Fruit fly (Drosophila melanogaster) whole organism, embryonic: ENCODE measurements around the gene CG5853.

Experiments used
- Atf-2 ChIP-seq: fragments of 200-800 bp; sonication (Bioruptor generic); optimal IDR thresholded peaks from 2 replicates; lab custom pipeline; 2016; ENCODE audit warnings: missing biosample characterization, missing genetic modification characterization
- B-H1 ChIP-seq: fragments of 200-800 bp; sonication (Bioruptor generic); IDR thresholded peaks from 3 replicates; pipeline ENCODE4 v1.3.6; 2022; ENCODE audit warnings: missing biosample characterization, missing genetic modification characterization
- CG10431 ChIP-seq: fragments of 200-800 bp; sonication (Bioruptor generic); optimal IDR thresholded peaks from 3 replicates; lab custom pipeline; 2018; ENCODE audit warnings: missing biosample characterization, mild to moderate bottlenecking, missing genetic modification characterization
- CG11398 ChIP-seq: fragments of 200-800 bp; sonication (Bioruptor generic); optimal IDR thresholded peaks from 2 replicates; lab custom pipeline; 2016; ENCODE audit warnings: missing biosample characterization, missing genetic modification characterization
- CG13287 ChIP-seq: fragments of 200-800 bp; sonication (Bioruptor generic); IDR thresholded peaks from 2 replicates; pipeline ENCODE4 v1.3.6; 2022; ENCODE audit warnings: missing biosample characterization, missing genetic modification characterization; ENCODE audit not compliant: partially characterized antibody
- CG13424 ChIP-seq: fragments of 200-800 bp; sonication (Bioruptor generic); optimal IDR thresholded peaks from 2 replicates; lab custom pipeline; 2019; ENCODE audit warnings: missing biosample characterization, mild to moderate bottlenecking, missing genetic modification characterization, moderate library complexity
- CG15479 ChIP-seq: fragments of 200-800 bp; sonication (Bioruptor generic); optimal IDR thresholded peaks from 3 replicates; lab custom pipeline; 2019; ENCODE audit warnings: missing biosample characterization, mild to moderate bottlenecking, missing genetic modification characterization, moderate library complexity
- CG17912 ChIP-seq: fragments of 200-800 bp; sonication (Bioruptor generic); optimal IDR thresholded peaks from 2 replicates; lab custom pipeline; 2018; ENCODE audit warnings: missing biosample characterization, mild to moderate bottlenecking, missing genetic modification characterization
- CG1792 ChIP-seq: fragments of 200-800 bp; sonication (Bioruptor generic); optimal IDR thresholded peaks from 2 replicates; lab custom pipeline; 2016; ENCODE audit warnings: missing biosample characterization, missing genetic modification characterization
- CG18619 ChIP-seq: fragments of 200-800 bp; sonication (Bioruptor generic); optimal IDR thresholded peaks from 3 replicates; lab custom pipeline; 2017; ENCODE audit warnings: missing biosample characterization, mild to moderate bottlenecking, missing genetic modification characterization
- CG18764 ChIP-seq: fragments of 200-800 bp; sonication (Bioruptor generic); optimal IDR thresholded peaks from 3 replicates; lab custom pipeline; 2016; ENCODE audit warnings: missing biosample characterization, missing genetic modification characterization
- CG2199 ChIP-seq: fragments of 200-800 bp; sonication (Bioruptor generic); IDR thresholded peaks from 3 replicates; pipeline ENCODE4 v1.3.6; 2022; ENCODE audit warnings: missing biosample characterization, missing genetic modification characterization
- CG2202 ChIP-seq: fragments of 200-800 bp; sonication (Bioruptor generic); optimal IDR thresholded peaks from 2 replicates; lab custom pipeline; 2018; ENCODE audit warnings: missing biosample characterization, mild to moderate bottlenecking, missing genetic modification characterization
- CG31365 ChIP-seq: fragments of 200-800 bp; sonication (Bioruptor generic); optimal IDR thresholded peaks from 2 replicates; lab custom pipeline; 2018; ENCODE audit warnings: missing biosample characterization, mild to moderate bottlenecking, missing genetic modification characterization
- CG4360 ChIP-seq: fragments of 200-800 bp; sonication (Bioruptor generic); IDR thresholded peaks from 2 replicates; pipeline ENCODE4 v1.3.6; 2022; ENCODE audit warnings: missing biosample characterization, missing genetic modification characterization
- CG6254 ChIP-seq: fragments of 200-800 bp; sonication (Bioruptor generic); optimal IDR thresholded peaks from 3 replicates; lab custom pipeline; 2017; ENCODE audit warnings: mild to moderate bottlenecking, missing biosample characterization, missing genetic modification reagents, missing genetic modification characterization
- D ChIP-seq, 2 experiments: fragments of 200-800 bp in 1 of 2; fragments of >200 bp in 1 of 2; sonication (Bioruptor generic) in 1 of 2; optimal IDR thresholded peaks; 2 replicates in 1 of 2; 3 replicates in 1 of 2; lab custom pipeline; 2017; ENCODE audit warnings: mild to moderate bottlenecking in 1 of 2, missing biosample characterization in 1 of 2, missing genetic modification characterization in 1 of 2, missing genetic modification reagents in 1 of 2
- Ets97D ChIP-seq: fragments of 200-800 bp; sonication (Bioruptor generic); optimal IDR thresholded peaks from 3 replicates; lab custom pipeline; 2016; ENCODE audit warnings: missing biosample characterization, missing genetic modification characterization
- Hr39 ChIP-seq: fragments of >200 bp; optimal IDR thresholded peaks from 2 replicates; lab custom pipeline; 2017
- Max ChIP-seq: fragments of 200-800 bp; sonication (Bioruptor generic); optimal IDR thresholded peaks from 2 replicates; lab custom pipeline; 2016; ENCODE audit warnings: missing biosample characterization, mild to moderate bottlenecking, missing genetic modification characterization
- PHDP ChIP-seq: fragments of 200-800 bp; sonication (Bioruptor generic); optimal IDR thresholded peaks from 3 replicates; lab custom pipeline; 2018; ENCODE audit warnings: missing biosample characterization, mild to moderate bottlenecking, missing genetic modification characterization, moderate library complexity
- ac ChIP-seq: fragments of 200-800 bp; sonication (Bioruptor generic); optimal IDR thresholded peaks from 3 replicates; lab custom pipeline; 2017; ENCODE audit warnings: missing biosample characterization, mild to moderate bottlenecking, missing genetic modification characterization
- al ChIP-seq: fragments of 200-800 bp; sonication (Bioruptor generic); IDR thresholded peaks from 2 replicates; pipeline ENCODE4 v1.3.6; 2022; ENCODE audit warnings: missing biosample characterization, missing genetic modification characterization
- aop ChIP-seq: fragments of 200-800 bp; sonication (Bioruptor generic); IDR thresholded peaks from 2 replicates; pipeline ENCODE4 v1.3.6; 2022; ENCODE audit warnings: missing biosample characterization, missing genetic modification characterization
- cas ChIP-seq: fragments of 200-800 bp; sonication (Bioruptor generic); IDR thresholded peaks from 2 replicates; pipeline ENCODE4 v1.3.6; 2022; ENCODE audit warnings: missing biosample characterization, missing genetic modification characterization
- cato ChIP-seq: fragments of 200-800 bp; sonication (Bioruptor generic); optimal IDR thresholded peaks from 2 replicates; lab custom pipeline; 2016; ENCODE audit warnings: missing biosample characterization, missing genetic modification characterization, borderline replicate concordance
- cg ChIP-seq: fragments of 200-800 bp; sonication (Bioruptor generic); optimal IDR thresholded peaks from 3 replicates; lab custom pipeline; 2019; ENCODE audit warnings: missing biosample characterization, mild to moderate bottlenecking, missing genetic modification characterization, moderate library complexity
- crol ChIP-seq: fragments of 200-800 bp; sonication (Bioruptor generic); IDR thresholded peaks from 2 replicates; pipeline ENCODE4 v1.3.6; 2022; ENCODE audit warnings: missing biosample characterization, missing genetic modification characterization
- danr ChIP-seq: fragments of 200-800 bp; sonication (Bioruptor generic); IDR thresholded peaks from 2 replicates; pipeline ENCODE4 v1.3.6; 2022; ENCODE audit warnings: missing biosample characterization, missing genetic modification characterization
- emc ChIP-seq: fragments of 200-800 bp; sonication (Bioruptor generic); optimal IDR thresholded peaks from 2 replicates; lab custom pipeline; 2016; ENCODE audit warnings: missing biosample characterization, missing genetic modification characterization
- fru ChIP-seq: fragments of >200 bp; optimal IDR thresholded peaks from 2 replicates; lab custom pipeline; 2017
- klu ChIP-seq: fragments of 200-800 bp; sonication (Bioruptor generic); IDR thresholded peaks from 2 replicates; pipeline ENCODE4 v1.3.6; 2022; ENCODE audit warnings: missing biosample characterization, missing genetic modification characterization
- kni ChIP-seq: fragments of 200-800 bp; sonication (Bioruptor generic); optimal IDR thresholded peaks from 3 replicates; lab custom pipeline; 2017; ENCODE audit warnings: mild to moderate bottlenecking, missing biosample characterization, missing genetic modification reagents, missing genetic modification characterization
- mirr ChIP-seq: fragments of 200-800 bp; sonication (Bioruptor generic); optimal IDR thresholded peaks from 3 replicates; lab custom pipeline; 2018; ENCODE audit warnings: missing biosample characterization, mild to moderate bottlenecking, missing genetic modification characterization
- oc ChIP-seq: fragments of 200-800 bp; sonication (Bioruptor generic); optimal IDR thresholded peaks from 2 replicates; lab custom pipeline; 2018; ENCODE audit warnings: missing biosample characterization, mild to moderate bottlenecking, missing genetic modification characterization, moderate library complexity
- org-1 ChIP-seq: fragments of 200-800 bp; sonication (Bioruptor generic); optimal IDR thresholded peaks from 2 replicates; lab custom pipeline; 2017; ENCODE audit warnings: missing biosample characterization, missing genetic modification characterization
- peb ChIP-seq: fragments of 200-800 bp; sonication (Bioruptor generic); IDR thresholded peaks from 2 replicates; pipeline ENCODE4 v1.3.6; 2022; ENCODE audit warnings: missing biosample characterization, missing genetic modification characterization
- phol ChIP-seq: fragments of 200-800 bp; sonication (Bioruptor generic); optimal IDR thresholded peaks from 3 replicates; lab custom pipeline; 2018; ENCODE audit warnings: missing biosample characterization, mild to moderate bottlenecking, missing genetic modification characterization, moderate library complexity
- prd ChIP-seq, 3 experiments: fragments of >200 bp in 2 of 3; fragments of 200-800 bp in 1 of 3; sonication (Bioruptor generic) in 1 of 3; optimal IDR thresholded peaks in 2 of 3; IDR thresholded peaks in 1 of 3; 2 replicates in 2 of 3; 3 replicates in 1 of 3; pipeline versions ENCODE4 v1.3.6 to Lab custom; 2017 to 2022; ENCODE audit warnings: missing biosample characterization in 1 of 3, missing genetic modification characterization in 1 of 3
- pros ChIP-seq: fragments of 200-800 bp; sonication (Bioruptor generic); optimal IDR thresholded peaks from 3 replicates; lab custom pipeline; 2019; ENCODE audit warnings: missing biosample characterization, mild to moderate bottlenecking, missing genetic modification characterization, moderate library complexity
- shn ChIP-seq: fragments of 200-800 bp; sonication (Bioruptor generic); optimal IDR thresholded peaks from 3 replicates; lab custom pipeline; 2016; ENCODE audit warnings: missing biosample characterization, missing genetic modification characterization
- sqz ChIP-seq: fragments of 200-800 bp; sonication (Bioruptor generic); optimal IDR thresholded peaks from 3 replicates; lab custom pipeline; 2018; ENCODE audit warnings: missing biosample characterization, mild to moderate bottlenecking, missing genetic modification characterization
- tll ChIP-seq, 2 experiments: fragments of 200-800 bp in 1 of 2; fragments of >200 bp in 1 of 2; sonication (Bioruptor generic) in 1 of 2; optimal IDR thresholded peaks; 2 replicates each; lab custom pipeline; 2017 to 2019; ENCODE audit warnings: missing biosample characterization in 2 of 2, missing genetic modification characterization in 2 of 2, mild to moderate bottlenecking in 1 of 2, moderate library complexity in 1 of 2
- twi ChIP-seq: fragments of 200-800 bp; optimal IDR thresholded peaks from 2 replicates; lab custom pipeline; 2019; ENCODE audit warnings: missing biosample characterization, mild to moderate bottlenecking, missing genetic modification characterization, moderate library complexity
- usp ChIP-seq: fragments of >200 bp; optimal IDR thresholded peaks from 2 replicates; lab custom pipeline; 2017; ENCODE audit warnings: missing biosample characterization, missing genetic modification characterization
- vfl ChIP-seq: fragments of 200-800 bp; sonication (Bioruptor generic); optimal IDR thresholded peaks from 2 replicates; lab custom pipeline; 2016; ENCODE audit warnings: missing biosample characterization, missing genetic modification characterization
- zen ChIP-seq: fragments of 200-800 bp; sonication (Bioruptor generic); optimal IDR thresholded peaks from 3 replicates; lab custom pipeline; 2018; ENCODE audit warnings: missing biosample characterization, mild to moderate bottlenecking, missing genetic modification characterization, moderate library complexity

CG5853 gene

DNA sequence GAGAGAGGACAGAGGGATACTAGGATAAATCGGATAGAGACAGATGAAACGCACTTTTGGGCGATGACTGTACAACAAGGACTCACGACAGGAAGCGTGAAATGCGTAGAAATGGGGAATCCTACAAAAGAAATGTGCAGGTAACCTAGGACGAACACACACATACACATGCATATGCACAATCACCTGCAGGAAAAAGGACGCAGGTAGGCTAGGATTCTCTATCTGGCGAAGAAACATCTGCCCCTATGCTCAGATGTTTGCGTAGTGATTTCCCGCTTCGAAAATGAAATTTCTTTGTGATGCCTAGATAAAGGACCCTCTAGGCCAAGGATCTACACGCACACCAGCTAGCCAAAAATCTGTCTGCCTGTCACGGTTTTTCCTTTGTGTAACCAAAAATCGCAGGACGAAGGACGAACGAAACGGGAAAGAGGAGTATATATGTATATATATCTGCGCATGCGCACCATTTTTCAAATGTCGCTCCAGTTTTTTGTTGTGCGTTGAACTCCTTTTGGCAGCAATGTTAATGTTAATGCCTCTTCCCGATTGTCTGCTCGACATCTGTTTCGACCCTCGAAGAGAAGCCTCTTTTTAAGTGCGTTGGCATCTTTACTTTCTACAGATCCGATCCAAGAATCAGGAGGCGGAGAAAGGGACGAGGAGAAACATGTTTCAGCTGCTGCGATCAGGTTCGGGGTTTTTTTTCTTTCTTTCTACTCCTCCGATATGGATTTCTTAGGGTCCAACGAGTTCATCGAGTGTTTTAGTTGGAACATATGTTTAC, 40.9 kb upstream of the CG5853 start:
- TF ChIP-seq twi (tag; lab: Kevin White, UChicago) (peak; percentile 98), kni (GFP tag; lab: Kevin White, UChicago) (peak; percentile 82), CG13287 (GFP tag; lab: Robert Waterston, UW) (no peak), ac (GFP tag; lab: Kevin White, UChicago) (peak; percentile 80), peb (GFP tag; lab: Robert Waterston, UW) (no peak), crol (GFP tag; lab: Robert Waterston, UW) (peak; percentile 57; the same call in 1 of the 2 replicates), oc (tag; lab: Kevin White, UChicago) (no peak), vfl (GFP tag; lab: Kevin White, UChicago) (peak; percentile 22), al (GFP tag; lab: Robert Waterston, UW) (no peak), CG15479 (peak; percentile 99), cg (peak; percentile 30), D (optimal IDR thresholded peaks at IDR 0.05; lab: Kevin White, UChicago) (peak; percentile 96), D (GFP tag; optimal IDR thresholded peaks at IDR 0.05; lab: Kevin White, UChicago) (no peak), usp (GFP tag; lab: Kevin White, UChicago) (no peak), prd (optimal IDR thresholded peaks at IDR 0.05; lab: Kevin White, UChicago) (no peak), prd (GFP tag; IDR thresholded peaks at IDR 0.05; lab: Robert Waterston, UW) (0 out of 3 replicates have a peak, but pooled peaks have one; percentile 20), CG2202 (tag; lab: Kevin White, UChicago) (no peak), CG31365 (no peak), CG13424 (tag; lab: Kevin White, UChicago) (no peak), pros (GFP tag; lab: Kevin White, UChicago) (peak; percentile 89), CG11398 (GFP tag; lab: Kevin White, UChicago) (no peak), org-1 (no peak), aop (0 out of 2 replicates have a peak, but pooled peaks have one; percentile 45), Hr39 (no peak), sqz (peak; percentile 5), CG2199 (GFP tag; lab: Robert Waterston, UW) (peak; percentile 57; the same call in 1 of the 3 replicates), tll (GFP tag; optimal IDR thresholded peaks at IDR 0.05; lab: Kevin White, UChicago) (peak in 1 of 2 experiments; percentile 43), zen (peak; percentile 41), CG4360 (GFP tag; lab: Robert Waterston, UW) (peak; percentile 27; the same call in 1 of the 2 replicates)
- TF ChIP-seq, all 482 proteins: peak for 16

DNA sequence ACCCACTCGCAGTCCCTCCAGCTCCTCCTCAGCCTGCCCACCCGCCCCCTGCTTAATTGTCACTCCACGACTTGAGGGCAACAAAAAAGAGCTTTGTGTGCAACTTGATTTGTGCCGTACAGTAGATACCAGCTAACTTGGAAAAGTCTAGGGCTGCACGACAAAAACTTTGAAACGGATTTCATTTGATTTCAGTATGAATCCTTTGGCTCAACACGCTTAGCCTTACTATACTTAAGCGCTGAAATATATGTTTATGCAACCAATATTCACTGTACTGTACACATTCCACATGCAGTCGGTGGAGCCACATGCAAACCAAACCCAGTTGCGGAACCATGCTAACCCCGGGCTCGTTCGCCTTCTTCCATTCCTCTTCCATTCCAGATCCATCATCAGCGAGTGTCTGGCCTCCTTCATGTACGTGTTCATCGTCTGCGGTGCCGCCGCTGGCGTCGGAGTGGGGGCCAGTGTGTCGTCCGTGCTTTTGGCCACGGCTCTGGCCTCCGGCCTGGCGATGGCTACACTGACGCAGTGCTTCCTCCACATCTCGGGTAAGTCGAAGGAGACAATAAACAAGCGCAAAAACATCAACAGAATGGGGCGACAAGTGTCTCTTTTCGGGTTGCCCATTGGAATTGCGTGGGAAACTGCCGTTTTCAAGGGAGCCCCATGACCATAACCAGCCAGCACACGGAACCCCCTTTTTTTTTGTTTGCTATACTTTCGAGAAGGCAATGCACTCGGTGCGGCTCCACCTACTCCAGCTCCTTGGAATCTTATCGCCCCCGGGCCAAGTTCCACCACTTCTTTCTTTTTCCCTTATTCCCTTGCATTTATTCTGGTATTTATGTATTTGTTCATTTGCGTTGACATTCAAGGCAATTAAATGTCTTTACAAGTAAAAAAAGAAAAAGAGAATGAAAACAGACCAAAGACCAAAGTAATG, 39.2 kb upstream of the CG5853 start:
- TF ChIP-seq CG17912 (no peak), shn (GFP tag; lab: Kevin White, UChicago) (peak; percentile 6), emc (no peak), klu (GFP tag; lab: Robert Waterston, UW) (no peak), CG18764 (GFP tag; lab: Kevin White, UChicago) (peak; percentile 22), CG6254 (no peak), fru (lab: Kevin White, UChicago) (no peak), mirr (GFP tag; lab: Kevin White, UChicago) (no peak), PHDP (tag; lab: Kevin White, UChicago) (no peak), Atf-2 (GFP tag; lab: Kevin White, UChicago) (no peak), CG10431 (no peak), CG18619 (no peak), phol (tag; lab: Kevin White, UChicago) (peak; percentile 67), Ets97D (GFP tag; lab: Kevin White, UChicago) (no peak), danr (GFP tag; lab: Robert Waterston, UW) (0 out of 2 replicates have a peak, but pooled peaks have one; percentile 21), cas (GFP tag; lab: Robert Waterston, UW) (no peak), Max (GFP tag; lab: Kevin White, UChicago) (no peak), CG1792 (GFP tag; lab: Kevin White, UChicago) (no peak), B-H1 (0 out of 3 replicates have a peak, but pooled peaks have one; percentile 26), cato (GFP tag; lab: Kevin White, UChicago) (no peak)
